Fruit fly (Drosophila melanogaster) whole organism, adult: ENCODE measurements around the gene Ten-a.

Source experiments
- CG11617 ChIP-seq: fragments of 200-800 bp; sonication (Bioruptor generic); optimal IDR thresholded peaks from 2 replicates; lab custom pipeline; 2017; ENCODE audit warnings: mild to moderate bottlenecking, missing biosample characterization, missing genetic modification reagents, missing genetic modification characterization
- CG12768 ChIP-seq: fragments of 200-800 bp; sonication (Bioruptor generic); optimal IDR thresholded peaks from 2 replicates; lab custom pipeline; 2017; ENCODE audit warnings: missing biosample characterization, missing genetic modification characterization, mild to moderate bottlenecking, moderate library complexity, missing genetic modification reagents
- CG14711 ChIP-seq: fragments of 200-800 bp; sonication (Bioruptor generic); optimal IDR thresholded peaks from 2 replicates; lab custom pipeline; 2018; ENCODE audit warnings: missing biosample characterization, mild to moderate bottlenecking, missing genetic modification characterization, moderate library complexity
- CG1620 ChIP-seq: fragments of 200-800 bp; sonication (Bioruptor generic); optimal IDR thresholded peaks from 2 replicates; lab custom pipeline; 2016; ENCODE audit warnings: missing biosample characterization, missing genetic modification characterization
- CG33017 ChIP-seq: fragments of 200-800 bp; sonication (Bioruptor generic); optimal IDR thresholded peaks from 2 replicates; lab custom pipeline; 2018; ENCODE audit warnings: missing biosample characterization, mild to moderate bottlenecking, missing genetic modification characterization, moderate library complexity
- CG5204 ChIP-seq: fragments of 200-800 bp; sonication (Bioruptor generic); optimal IDR thresholded peaks from 2 replicates; lab custom pipeline; 2016; ENCODE audit warnings: missing biosample characterization, missing genetic modification characterization
- CG7045 ChIP-seq: fragments of 200-800 bp; sonication (Bioruptor generic); optimal IDR thresholded peaks from 2 replicates; lab custom pipeline; 2017; ENCODE audit warnings: missing biosample characterization, mild to moderate bottlenecking, missing genetic modification characterization
- CG7101 ChIP-seq: fragments of 200-800 bp; sonication (Bioruptor generic); optimal IDR thresholded peaks from 2 replicates; lab custom pipeline; 2018; ENCODE audit warnings: missing biosample characterization, mild to moderate bottlenecking, missing genetic modification characterization, moderate library complexity
- Clk ChIP-seq: fragments of 200-800 bp; sonication (Bioruptor generic); optimal IDR thresholded peaks from 2 replicates; lab custom pipeline; 2017; ENCODE audit warnings: missing biosample characterization, missing genetic modification characterization
- Crg-1 ChIP-seq: fragments of 200-800 bp; sonication (Bioruptor generic); optimal IDR thresholded peaks from 2 replicates; lab custom pipeline; 2016; ENCODE audit warnings: missing biosample characterization, missing genetic modification characterization
- Hr96 ChIP-seq: fragments of 200-800 bp; sonication (Bioruptor generic); optimal IDR thresholded peaks from 2 replicates; lab custom pipeline; 2016; ENCODE audit warnings: missing biosample characterization, missing genetic modification characterization
- Mnt ChIP-seq: fragments of 200-800 bp; sonication (Bioruptor generic); optimal IDR thresholded peaks from 2 replicates; lab custom pipeline; 2016; ENCODE audit warnings: missing biosample characterization, mild to moderate bottlenecking, missing genetic modification characterization
- bab1 ChIP-seq: fragments of 200-800 bp; sonication (Bioruptor generic); optimal IDR thresholded peaks from 3 replicates; lab custom pipeline; 2019; ENCODE audit warnings: missing biosample characterization, mild to moderate bottlenecking, missing genetic modification characterization, moderate library complexity
- cic ChIP-seq: fragments of 200-800 bp; sonication (Bioruptor generic); optimal IDR thresholded peaks from 2 replicates; lab custom pipeline; 2017; ENCODE audit warnings: missing biosample characterization, mild to moderate bottlenecking, missing genetic modification characterization, moderate library complexity
- cnc ChIP-seq, 2 experiments: fragments of >200 bp; optimal IDR thresholded peaks; 2 replicates each; lab custom pipeline; 2017
- kay ChIP-seq: fragments of 200-800 bp; sonication (Bioruptor generic); peaks from one replicate; lab custom pipeline; 2016; ENCODE audit warnings: missing biosample characterization, missing genetic modification characterization, borderline replicate concordance
- ovo ChIP-seq: fragments of 200-800 bp; sonication (Bioruptor generic); optimal IDR thresholded peaks from 2 replicates; lab custom pipeline; 2016; ENCODE audit warnings: missing biosample characterization, missing genetic modification characterization
- pad ChIP-seq: fragments of 200-800 bp; sonication (Bioruptor generic); optimal IDR thresholded peaks from 3 replicates; lab custom pipeline; 2017; ENCODE audit warnings: missing biosample characterization, missing genetic modification characterization, mild to moderate bottlenecking, moderate library complexity, missing genetic modification reagents
- tj ChIP-seq: fragments of 200-800 bp; sonication (Bioruptor generic); optimal IDR thresholded peaks from 3 replicates; lab custom pipeline; 2017; ENCODE audit warnings: missing biosample characterization, mild to moderate bottlenecking, missing genetic modification characterization, moderate library complexity
- toe ChIP-seq: fragments of 200-800 bp; sonication (Bioruptor generic); optimal IDR thresholded peaks from 2 replicates; lab custom pipeline; 2016; ENCODE audit warnings: missing biosample characterization, missing genetic modification characterization

Ten-a gene

dm6 chrX:12014800-12015389 is 28.6 kb upstream of the Ten-a start:
- TF ChIP-seq Mnt (GFP tag; lab: Kevin White, UChicago) (peak; percentile 11), CG11617 (peak; percentile 34), CG12768 (GFP tag; lab: Kevin White, UChicago) (no peak), bab1 (no peak), kay (peak; percentile 83), ovo (GFP tag; lab: Kevin White, UChicago) (no peak), CG1620 (peak; percentile 21), CG14711 (tag; lab: Kevin White, UChicago) (peak; percentile 17)

- TF ChIP-seq kay (no peak), CG12768 (GFP tag; lab: Kevin White, UChicago) (no peak), ovo (GFP tag; lab: Kevin White, UChicago) (no peak), CG7101 (tag; lab: Kevin White, UChicago) (no peak)
Observed at dm6 chrX:12017815-12018439, 25.6 kb upstream of the Ten-a start, which contains the start of gene Chrac-16. TSS of gene Chrac-16 (minus strand) at chrX:12017961.

dm6 chrX:12018440-12019101 is 24.9 kb upstream of the Ten-a start, which contains the start of gene Lsm12a:
TSS of gene Lsm12a (plus strand) at chrX:12018640.
- TF ChIP-seq CG5204 (no peak), Clk (GFP tag; lab: Kevin White, UChicago) (no peak), bab1 (peak; percentile 4), Mnt (GFP tag; lab: Kevin White, UChicago) (peak; percentile 31)

- TF ChIP-seq cnc (optimal IDR thresholded peaks at IDR 0.05; lab: Kevin White, UChicago) (no peak), ovo (GFP tag; lab: Kevin White, UChicago) (no peak), CG14711 (tag; lab: Kevin White, UChicago) (no peak), Hr96 (GFP tag; lab: Kevin White, UChicago) (no peak)
Observed at dm6 chrX:12020857-12021256, 22.6 kb upstream of the Ten-a start, which contains the start of gene Tango4. TSS of gene Tango4 (plus strand) at chrX:12021068.

dm6 chrX:12021750-12022149 is 21.7 kb upstream of the Ten-a start:
- TF ChIP-seq Mnt (GFP tag; lab: Kevin White, UChicago) = no peak
- TF ChIP-seq cic (GFP tag; lab: Kevin White, UChicago) = no peak
- TF ChIP-seq Hr96 (GFP tag; lab: Kevin White, UChicago) = no peak
- TF ChIP-seq bab1 = no peak
- TF ChIP-seq tj (GFP tag; lab: Kevin White, UChicago) = no peak
- TF ChIP-seq CG33017 = no peak
- TF ChIP-seq CG14711 (tag; lab: Kevin White, UChicago) = no peak
- no peak for TF ChIP-seq CG1620
- TF ChIP-seq toe (GFP tag; lab: Kevin White, UChicago) = no peak
- TF ChIP-seq ovo (GFP tag; lab: Kevin White, UChicago) = no peak

dm6 chrX:12028825-12029514 is 14.5 kb upstream of the Ten-a start, which contains the start of gene Usp7:
TSS of gene Usp7 (minus strand) at chrX:12029032.
- TF ChIP-seq bab1 (peak; percentile 38), CG7101 (tag; lab: Kevin White, UChicago) (no peak), toe (GFP tag; lab: Kevin White, UChicago) (no peak), CG7045 (GFP tag; lab: Kevin White, UChicago) (no peak), kay (no peak), pad (GFP tag; lab: Kevin White, UChicago) (no peak), CG5204 (no peak), Mnt (GFP tag; lab: Kevin White, UChicago) (peak; percentile 74)

dm6 chrX:12031400-12031799 is 12.1 kb upstream of the Ten-a start, which contains the start of gene Cyp311a1:
TSS of gene Cyp311a1 (minus strand) at chrX:12031465.
- TF ChIP-seq CG1620 = no peak
- TF ChIP-seq CG7045 (GFP tag; lab: Kevin White, UChicago) = no peak
- TF ChIP-seq ovo (GFP tag; lab: Kevin White, UChicago) = no peak
- TF ChIP-seq bab1 = no peak
- no peak for TF ChIP-seq pad (GFP tag; lab: Kevin White, UChicago)
- TF ChIP-seq toe (GFP tag; lab: Kevin White, UChicago) = no peak
- TF ChIP-seq Crg-1 = no peak
- no peak for TF ChIP-seq Mnt (GFP tag; lab: Kevin White, UChicago)
- no peak for TF ChIP-seq cnc (optimal IDR thresholded peaks at IDR 0.05; lab: Kevin White, UChicago)
- TF ChIP-seq CG5204 = no peak
- TF ChIP-seq tj (GFP tag; lab: Kevin White, UChicago) = no peak
- peak; percentile 48 for TF ChIP-seq CG14711 (tag; lab: Kevin White, UChicago)
- no peak for TF ChIP-seq Clk (GFP tag; lab: Kevin White, UChicago)
- peak; percentile 56 for TF ChIP-seq CG7101 (tag; lab: Kevin White, UChicago)
- TF ChIP-seq CG12768 (GFP tag; lab: Kevin White, UChicago) = no peak
- no peak for TF ChIP-seq Hr96 (GFP tag; lab: Kevin White, UChicago)
- no peak for TF ChIP-seq cic (GFP tag; lab: Kevin White, UChicago)
- peak; percentile 60 for TF ChIP-seq CG33017
- no peak for TF ChIP-seq kay
- no peak for TF ChIP-seq CG11617
